Worm (Caenorhabditis elegans): Measurements from ENCODE around the gene fbxc-45.

Gene fbxc-45

ce11 chrIV:2931228-2931627 lies 9.2 kb upstream of the fbxc-45 start, which contains the start of gene samt-1 (continued):
- TF ChIP-seq lag-1 (GFP tag; IDR thresholded peaks at IDR 0.05) (no peak), F23B12.7 (tag; optimal IDR thresholded peaks at IDR 0.05; ENCODE audit: insufficient read depth) (no peak), ama-1 (optimal IDR thresholded peaks at IDR 0.05) (no peak), ama-1 (GFP tag; optimal IDR thresholded peaks at IDR 0.05) (no peak), nhr-80 (tag; optimal IDR thresholded peaks at IDR 0.05) (peak; percentile 35), ekl-4 (GFP tag; IDR thresholded peaks at IDR 0.05) (no peak), B0336.3 (GFP tag; IDR thresholded peaks at IDR 0.05) (no peak), egl-18 (GFP tag; IDR thresholded peaks at IDR 0.05) (no peak), ztf-18 (tag; optimal IDR thresholded peaks at IDR 0.05) (peak; percentile 40), die-1 (tag; optimal IDR thresholded peaks at IDR 0.05) (no peak), snpc-3.4 (tag; optimal IDR thresholded peaks at IDR 0.05) (no peak)

ce11 chrIV:2928409-2928808 lies 6.4 kb upstream of the fbxc-45 start, which contains the start of gene manf-1:
Gene manf-1, minus strand, starts transcription at chrIV:2928421.
- TF ChIP-seq fkh-3 (tag; optimal IDR thresholded peaks at IDR 0.05): no peak
- TF ChIP-seq ceh-91 (GFP tag; IDR thresholded peaks at IDR 0.05): no peak
- TF ChIP-seq ztf-28 (GFP tag; IDR thresholded peaks at IDR 0.05): no peak
- peak; percentile 67; the same call in 1 of the 2 replicates for TF ChIP-seq madf-6 (GFP tag; IDR thresholded peaks at IDR 0.05)
- TF ChIP-seq ztf-26 (tag; optimal IDR thresholded peaks at IDR 0.05): no peak
- TF ChIP-seq F57C9.4 (tag; optimal IDR thresholded peaks at IDR 0.05): no peak
- TF ChIP-seq madf-8 (GFP tag; conservative IDR thresholded peaks at IDR 0.05): 0 out of 2 replicates have a peak, but pooled peaks have one; percentile 12
- TF ChIP-seq xnd-1 (tag; optimal IDR thresholded peaks at IDR 0.05): no peak
- no peak for TF ChIP-seq mes-4 (tag; optimal IDR thresholded peaks at IDR 0.05)
- no peak for TF ChIP-seq F39B2.1 (GFP tag; IDR thresholded peaks at IDR 0.05)
- TF ChIP-seq tbx-9 (tag; optimal IDR thresholded peaks at IDR 0.05; ENCODE audit: borderline replicate concordance): no peak
- TF ChIP-seq B0336.3 (GFP tag; IDR thresholded peaks at IDR 0.05): 0 out of 2 replicates have a peak, but pooled peaks have one; percentile 47
- TF ChIP-seq rcor-1 (GFP tag; IDR thresholded peaks at IDR 0.05): 0 out of 2 replicates have a peak, but pooled peaks have one; percentile 36
- no peak for TF ChIP-seq lin-26 (GFP tag; IDR thresholded peaks at IDR 0.05)
- TF ChIP-seq F57A8.1 (GFP tag; optimal IDR thresholded peaks at IDR 0.05): no peak
- TF ChIP-seq hmg-1.2 (GFP tag; IDR thresholded peaks at IDR 0.05): peak; percentile 45; the same call in 1 of the 2 replicates
- TF ChIP-seq ztf-18 (tag; optimal IDR thresholded peaks at IDR 0.05): peak; percentile 94
- TF ChIP-seq D2030.7 (GFP tag; IDR thresholded peaks at IDR 0.05): 0 out of 2 replicates have a peak, but pooled peaks have one; percentile 9
- peak; percentile 60 for TF ChIP-seq lin-54 (GFP tag; optimal IDR thresholded peaks at IDR 0.05)
- no peak for TF ChIP-seq lag-1 (GFP tag; IDR thresholded peaks at IDR 0.05)
- peak; percentile 2 for TF ChIP-seq F23B12.7 (tag; optimal IDR thresholded peaks at IDR 0.05; ENCODE audit: insufficient read depth)
- TF ChIP-seq unc-62 (GFP tag; optimal IDR thresholded peaks at IDR 0.05): no peak
- TF ChIP-seq K12H6.12 (tag; optimal IDR thresholded peaks at IDR 0.05): peak; percentile 26
- TF ChIP-seq B0019.2 (GFP tag; conservative IDR thresholded peaks at IDR 0.05): no peak
- no peak for TF ChIP-seq ceh-40 (GFP tag; IDR thresholded peaks at IDR 0.05)
- no peak for TF ChIP-seq F37B4.10 (GFP tag; IDR thresholded peaks at IDR 0.05)
- no peak for TF ChIP-seq Y67H2A.10 (GFP tag; conservative IDR thresholded peaks at IDR 0.05)
- no peak for TF ChIP-seq nfya-1 (tag; optimal IDR thresholded peaks at IDR 0.05; ENCODE audit: borderline replicate concordance, insufficient read depth)
- TF ChIP-seq F22D6.2 (tag; optimal IDR thresholded peaks at IDR 0.05): no peak
- peak in 1 of 3 experiments; percentile 71 for TF ChIP-seq lin-35 (GFP tag; optimal IDR thresholded peaks at IDR 0.05)
- TF ChIP-seq F52B5.7 (tag; optimal IDR thresholded peaks at IDR 0.05): no peak
- TF ChIP-seq Y53G8AR.9 (GFP tag; conservative IDR thresholded peaks at IDR 0.05): peak; percentile 70; the same call in 1 of the 2 replicates
- TF ChIP-seq akir-1 (GFP tag; optimal IDR thresholded peaks at IDR 0.05): no peak
- TF ChIP-seq chd-7 (tag; optimal IDR thresholded peaks at IDR 0.05): no peak
- no peak for TF ChIP-seq nhr-90 (tag; optimal IDR thresholded peaks at IDR 0.05)
- no peak for TF ChIP-seq hmg-20 (GFP tag; IDR thresholded peaks at IDR 0.05)
- TF ChIP-seq lsy-27 (tag; optimal IDR thresholded peaks at IDR 0.05; ENCODE audit: borderline replicate concordance, insufficient read depth): no peak
- no peak for TF ChIP-seq ekl-4 (GFP tag; IDR thresholded peaks at IDR 0.05)
- no peak for TF ChIP-seq egl-44 (GFP tag; IDR thresholded peaks at IDR 0.05)
- TF ChIP-seq egrh-3 (GFP tag; IDR thresholded peaks at IDR 0.05): no peak
- TF ChIP-seq mxl-1 (tag; optimal IDR thresholded peaks at IDR 0.05): no peak
